Worm (Caenorhabditis elegans) whole organism, young adult: Measurements from ENCODE around the gene mccc-2.

Experiments used
- B0261.1 ChIP-seq: sonication (generic microtip); optimal IDR thresholded peaks from 2 replicates; lab custom pipeline; 2016; ENCODE audit warnings: mild to moderate bottlenecking, missing genetic modification characterization, moderate library complexity, missing compliant biosample characterization
- C06A6.2 ChIP-seq: fragments of 200-800 bp; sonication (Bioruptor generic); conservative IDR thresholded peaks from 2 replicates; pipeline ENCODE4 v1.3.6; 2022; ENCODE audit warnings: missing genetic modification characterization, missing compliant biosample characterization
- athp-1 ChIP-seq: sonication (generic microtip); optimal IDR thresholded peaks from 2 replicates; lab custom pipeline; 2017; ENCODE audit warnings: mild to moderate bottlenecking, missing genetic modification characterization, missing compliant biosample characterization
- cebp-2 ChIP-seq: fragments of 200-800 bp; sonication (Bioruptor generic); IDR thresholded peaks from 2 replicates; pipeline ENCODE4 v1.3.6; 2022; ENCODE audit warnings: missing genetic modification characterization, missing compliant biosample characterization
- efl-1 ChIP-seq: fragments of 150-350 bp; optimal IDR thresholded peaks from 2 replicates; lab custom pipeline; 2014; ENCODE audit warnings: missing biosample characterization, missing genetic modification reagents, missing genetic modification characterization
- hlh-26 ChIP-seq: fragments of 200-800 bp; sonication (Bioruptor generic); conservative IDR thresholded peaks from 2 replicates; pipeline ENCODE4 v1.3.6; 2022; ENCODE audit warnings: missing genetic modification reagents, missing genetic modification characterization, missing compliant biosample characterization
- lin-40 ChIP-seq: sonication (generic microtip); optimal IDR thresholded peaks from 2 replicates; lab custom pipeline; 2016; ENCODE audit warnings: missing genetic modification characterization, mild to moderate bottlenecking, missing compliant biosample characterization, missing genotype, missing genetic modification reagents
- lsl-1 ChIP-seq: fragments of 200-800 bp; sonication (Bioruptor generic); optimal IDR thresholded peaks from 2 replicates; lab custom pipeline; 2018; ENCODE audit warnings: mild to moderate bottlenecking, missing genetic modification characterization, moderate library complexity, missing compliant biosample characterization
- mxl-1 ChIP-seq: sonication (generic microtip); optimal IDR thresholded peaks from 2 replicates; lab custom pipeline; 2016; ENCODE audit warnings: missing genetic modification characterization, missing compliant biosample characterization
- nhr-120 ChIP-seq: fragments of 200-800 bp; sonication (Bioruptor generic); IDR thresholded peaks from 2 replicates; pipeline ENCODE4 v1.3.6; 2022; ENCODE audit warnings: missing genetic modification characterization, missing compliant biosample characterization
- somi-1 ChIP-seq: fragments of 200-800 bp; sonication (Bioruptor generic); optimal IDR thresholded peaks from 2 replicates; lab custom pipeline; 2018; ENCODE audit warnings: mild to moderate bottlenecking, missing genetic modification characterization, missing compliant biosample characterization
- ztf-18 ChIP-seq: sonication (generic microtip); optimal IDR thresholded peaks from 2 replicates; lab custom pipeline; 2016; ENCODE audit warnings: missing genotype, mild to moderate bottlenecking, missing genetic modification characterization, missing compliant biosample characterization
- ztf-25 ChIP-seq: fragments of 200-800 bp; sonication (Bioruptor generic); IDR thresholded peaks from 2 replicates; pipeline ENCODE4 v1.3.6; 2022; ENCODE audit warnings: missing genetic modification reagents, missing genetic modification characterization, missing compliant biosample characterization
- ztf-28 ChIP-seq: fragments of 200-800 bp; sonication (Bioruptor generic); IDR thresholded peaks from 2 replicates; pipeline ENCODE4 v1.3.6; 2022; ENCODE audit warnings: missing genetic modification reagents, missing genetic modification characterization, missing compliant biosample characterization

The mccc-2 gene

ce11 chrIII:9043200-9043599, 46.0 kb downstream of the mccc-2 start, which contains the start of gene nac-2:
TSS of gene nac-2 (minus strand) at chrIII:9043300.
- no peak for TF ChIP-seq efl-1 (GFP tag; lab: Kevin White, UChicago)
- TF ChIP-seq B0261.1 (tag; lab: Kevin White, UChicago), result no peak
- TF ChIP-seq ztf-28 (GFP tag; lab: Robert Waterston, UW), result no peak
- TF ChIP-seq ztf-25 (GFP tag; lab: Robert Waterston, UW), result no peak
- TF ChIP-seq nhr-120 (GFP tag; lab: Robert Waterston, UW), result no peak

- TF ChIP-seq cebp-2 (no peak), mxl-1 (tag; lab: Kevin White, UChicago) (no peak), hlh-26 (no peak), somi-1 (GFP tag; lab: Kevin White, UChicago) (no peak), lin-40 (tag; lab: Kevin White, UChicago) (no peak), ztf-18 (no peak), lsl-1 (GFP tag; lab: Kevin White, UChicago) (no peak), C06A6.2 (GFP tag; lab: Robert Waterston, UW) (no peak), athp-1 (no peak)
These were observed 51.5 kb downstream of the mccc-2 start, which contains the start of gene R107.9 for ce11 chrIII:9037658-9038057. TSS of gene R107.9 (plus strand) at chrIII:9037958.
